Worm (Caenorhabditis elegans) whole organism, young adult: ENCODE measurements around the gene srr-3.

Experiments
- Y53G8AR.9 ChIP-seq: fragments of 200-800 bp; sonication (Bioruptor generic); conservative IDR thresholded peaks from 2 replicates; pipeline ENCODE4 v1.3.6; 2022; ENCODE audit warnings: missing genetic modification reagents, missing genetic modification characterization, missing compliant biosample characterization
- ama-1 ChIP-seq, 3 experiments: fragments of 150-350 bp in 1 of 3; sonication (generic microtip) in 2 of 3; optimal IDR thresholded peaks; 2 replicates each; lab custom pipeline; 2014 to 2018; ENCODE audit warnings: missing biosample characterization in 2 of 3, missing genetic modification characterization in 2 of 3, missing genetic modification reagents in 2 of 3
- bed-1 ChIP-seq: fragments of 200-800 bp; sonication (Bioruptor generic); IDR thresholded peaks from 2 replicates; pipeline ENCODE4 v1.3.6; 2022; ENCODE audit warnings: missing genetic modification reagents, missing genetic modification characterization, missing compliant biosample characterization
- efl-1 ChIP-seq: fragments of 150-350 bp; optimal IDR thresholded peaks from 2 replicates; lab custom pipeline; 2014; ENCODE audit warnings: missing biosample characterization, missing genetic modification reagents, missing genetic modification characterization
- lin-26 ChIP-seq: fragments of 200-800 bp; sonication (Bioruptor generic); IDR thresholded peaks from 2 replicates; pipeline ENCODE4 v1.3.6; 2022; ENCODE audit warnings: missing genetic modification reagents, missing genetic modification characterization, missing compliant biosample characterization
- madf-3 ChIP-seq: fragments of 200-800 bp; sonication (Bioruptor generic); IDR thresholded peaks from 2 replicates; pipeline ENCODE4 v1.3.6; 2022; ENCODE audit warnings: missing genetic modification reagents, missing genetic modification characterization, missing compliant biosample characterization
- nhr-80 ChIP-seq: sonication (generic microtip); optimal IDR thresholded peaks from 2 replicates; lab custom pipeline; 2016; ENCODE audit warnings: missing genetic modification characterization, missing compliant biosample characterization
- repo-1 ChIP-seq: sonication (generic microtip); optimal IDR thresholded peaks from 2 replicates; lab custom pipeline; 2017; ENCODE audit warnings: mild to moderate bottlenecking, missing genetic modification characterization, missing compliant biosample characterization
- sea-2 ChIP-seq: fragments of 200-800 bp; sonication (Bioruptor generic); IDR thresholded peaks from 2 replicates; pipeline ENCODE4 v1.3.6; 2022; ENCODE audit warnings: missing genetic modification characterization, missing compliant biosample characterization
- somi-1 ChIP-seq: fragments of 200-800 bp; sonication (Bioruptor generic); optimal IDR thresholded peaks from 2 replicates; lab custom pipeline; 2018; ENCODE audit warnings: mild to moderate bottlenecking, missing genetic modification characterization, missing compliant biosample characterization
- ztf-3 ChIP-seq: fragments of 200-800 bp; sonication (Bioruptor generic); optimal IDR thresholded peaks from 2 replicates; lab custom pipeline; 2018; ENCODE audit warnings: mild to moderate bottlenecking, missing genetic modification characterization, missing compliant biosample characterization

- no peak for TF ChIP-seq repo-1 (tag; lab: Kevin White, UChicago)
- no peak for TF ChIP-seq Y53G8AR.9 (GFP tag; lab: Robert Waterston, UW)
- no peak for TF ChIP-seq madf-3 (GFP tag; lab: Robert Waterston, UW)
- no peak for TF ChIP-seq ama-1 (optimal IDR thresholded peaks at IDR 0.05; lab: Kevin White, UChicago)
- no peak for TF ChIP-seq ama-1 (GFP tag; optimal IDR thresholded peaks at IDR 0.05; lab: Kevin White, UChicago)
- TF ChIP-seq somi-1 (GFP tag; lab: Kevin White, UChicago): no peak
- no peak for TF ChIP-seq bed-1 (GFP tag; lab: Robert Waterston, UW)
- no peak for TF ChIP-seq ztf-3 (GFP tag; lab: Kevin White, UChicago)
- no peak for TF ChIP-seq lin-26 (GFP tag; lab: Robert Waterston, UW)
- TF ChIP-seq efl-1 (GFP tag; lab: Kevin White, UChicago): no peak
- no peak for TF ChIP-seq nhr-80
- TF ChIP-seq sea-2 (GFP tag; lab: Robert Waterston, UW): no peak
These were observed 40.7 kb downstream of the srr-3 start, which contains the start of gene sru-44 for ce11 chrV:16467840-16468239.
